Fruit fly (Drosophila melanogaster) whole organism, adult: ENCODE data around the gene Arp3.

Source experiments
- CG11617 ChIP-seq: fragments of 200-800 bp; sonication (Bioruptor generic); optimal IDR thresholded peaks from 2 replicates; lab custom pipeline; 2017; ENCODE audit warnings: mild to moderate bottlenecking, missing biosample characterization, missing genetic modification reagents, missing genetic modification characterization
- CG14711 ChIP-seq: fragments of 200-800 bp; sonication (Bioruptor generic); optimal IDR thresholded peaks from 2 replicates; lab custom pipeline; 2018; ENCODE audit warnings: missing biosample characterization, mild to moderate bottlenecking, missing genetic modification characterization, moderate library complexity
- CG1620 ChIP-seq: fragments of 200-800 bp; sonication (Bioruptor generic); optimal IDR thresholded peaks from 2 replicates; lab custom pipeline; 2016; ENCODE audit warnings: missing biosample characterization, missing genetic modification characterization
- CG33017 ChIP-seq: fragments of 200-800 bp; sonication (Bioruptor generic); optimal IDR thresholded peaks from 2 replicates; lab custom pipeline; 2018; ENCODE audit warnings: missing biosample characterization, mild to moderate bottlenecking, missing genetic modification characterization, moderate library complexity
- CG7101 ChIP-seq: fragments of 200-800 bp; sonication (Bioruptor generic); optimal IDR thresholded peaks from 2 replicates; lab custom pipeline; 2018; ENCODE audit warnings: missing biosample characterization, mild to moderate bottlenecking, missing genetic modification characterization, moderate library complexity
- Crg-1 ChIP-seq: fragments of 200-800 bp; sonication (Bioruptor generic); optimal IDR thresholded peaks from 2 replicates; lab custom pipeline; 2016; ENCODE audit warnings: missing biosample characterization, missing genetic modification characterization
- Hr96 ChIP-seq: fragments of 200-800 bp; sonication (Bioruptor generic); optimal IDR thresholded peaks from 2 replicates; lab custom pipeline; 2016; ENCODE audit warnings: missing biosample characterization, missing genetic modification characterization
- Mnt ChIP-seq: fragments of 200-800 bp; sonication (Bioruptor generic); optimal IDR thresholded peaks from 2 replicates; lab custom pipeline; 2016; ENCODE audit warnings: missing biosample characterization, mild to moderate bottlenecking, missing genetic modification characterization
- bab1 ChIP-seq: fragments of 200-800 bp; sonication (Bioruptor generic); optimal IDR thresholded peaks from 3 replicates; lab custom pipeline; 2019; ENCODE audit warnings: missing biosample characterization, mild to moderate bottlenecking, missing genetic modification characterization, moderate library complexity
- cic ChIP-seq: fragments of 200-800 bp; sonication (Bioruptor generic); optimal IDR thresholded peaks from 2 replicates; lab custom pipeline; 2017; ENCODE audit warnings: missing biosample characterization, mild to moderate bottlenecking, missing genetic modification characterization, moderate library complexity
- cnc ChIP-seq, 2 experiments: fragments of >200 bp; optimal IDR thresholded peaks; 2 replicates each; lab custom pipeline; 2017
- kay ChIP-seq: fragments of 200-800 bp; sonication (Bioruptor generic); peaks from one replicate; lab custom pipeline; 2016; ENCODE audit warnings: missing biosample characterization, missing genetic modification characterization, borderline replicate concordance
- pad ChIP-seq: fragments of 200-800 bp; sonication (Bioruptor generic); optimal IDR thresholded peaks from 3 replicates; lab custom pipeline; 2017; ENCODE audit warnings: missing biosample characterization, missing genetic modification characterization, mild to moderate bottlenecking, moderate library complexity, missing genetic modification reagents

dm6 chr3L:8153206-8153996 lies 37.7 kb upstream of the Arp3 start:
- no peak for TF ChIP-seq CG1620
- TF ChIP-seq cnc (optimal IDR thresholded peaks at IDR 0.05; lab: Kevin White, UChicago) = no peak
- TF ChIP-seq Crg-1 (GFP tag; lab: Kevin White, UChicago) = no peak
- no peak for TF ChIP-seq CG33017 (tag; lab: Kevin White, UChicago)
- TF ChIP-seq Hr96 (GFP tag; lab: Kevin White, UChicago) = no peak
- no peak for TF ChIP-seq cic (GFP tag; lab: Kevin White, UChicago)
- TF ChIP-seq CG7101 (tag; lab: Kevin White, UChicago) = no peak
- peak; percentile 4 for TF ChIP-seq kay (GFP tag; lab: Kevin White, UChicago)
- no peak for TF ChIP-seq bab1 (GFP tag; lab: Kevin White, UChicago)
- TF ChIP-seq CG11617 (GFP tag; lab: Kevin White, UChicago) = no peak
- TF ChIP-seq pad (GFP tag; lab: Kevin White, UChicago) = no peak
- no peak for TF ChIP-seq CG14711 (tag; lab: Kevin White, UChicago)
- TF ChIP-seq Mnt (GFP tag; lab: Kevin White, UChicago) = no peak
